Worm (Caenorhabditis elegans) whole organism, L4/young adult: ENCODE results near the gene Y73B6BL.14.

ENCODE experiments used
- W03F9.2 ChIP-seq: fragments of 150-350 bp; optimal IDR thresholded peaks from 2 replicates; lab custom pipeline; 2014; ENCODE audit warnings: missing biosample characterization, missing genetic modification characterization
- dao-5 ChIP-seq: sonication (generic microtip); optimal IDR thresholded peaks from 2 replicates; lab custom pipeline; 2016; ENCODE audit warnings: missing genotype, missing genetic modification characterization, moderate library complexity, missing compliant biosample characterization
- him-1 ChIP-seq: sonication (generic microtip); optimal IDR thresholded peaks from 2 replicates; lab custom pipeline; 2016; ENCODE audit warnings: missing genotype, missing genetic modification reagents, missing genetic modification characterization, missing compliant biosample characterization

DNA sequence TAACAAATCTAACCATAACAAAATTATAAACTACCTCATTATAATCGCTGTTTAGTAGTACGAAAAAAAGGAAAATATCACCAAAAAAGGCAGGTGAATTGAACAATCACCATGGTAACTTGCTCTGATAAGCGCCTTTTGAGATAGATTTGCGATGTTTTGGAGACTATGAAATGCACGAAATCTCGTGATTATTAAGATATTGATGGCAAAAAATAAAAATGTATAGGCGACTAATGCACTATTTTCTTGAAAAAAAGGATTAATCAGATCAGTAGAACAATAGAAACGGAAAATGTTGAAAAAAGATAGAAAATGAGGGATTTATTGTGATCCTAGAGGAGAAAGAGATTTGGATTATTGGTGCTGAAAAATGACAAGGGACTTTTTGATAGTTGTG, 45.8 kb upstream of the Y73B6BL.14 start:
- TF ChIP-seq him-1 (no peak), dao-5 (tag; lab: Kevin White, UChicago) (no peak), W03F9.2 (tag; lab: Kevin White, UChicago) (no peak)
